Worm (Caenorhabditis elegans) whole organism, mixed stage, embryonic: ENCODE data around the gene clec-167.
A peak's percentile ranks its signal among the peaks of the same experiment; 100 is the strongest.

Source experiments
- M03D4.4 ChIP-seq: sonication (generic microtip); optimal IDR thresholded peaks from 2 replicates; lab custom pipeline; 2017; ENCODE audit warnings: mild to moderate bottlenecking, missing genetic modification characterization, missing compliant biosample characterization
- bed-3 ChIP-seq: fragments of 200-800 bp; sonication (Bioruptor generic); optimal IDR thresholded peaks from 3 replicates; lab custom pipeline; 2018; ENCODE audit warnings: mild to moderate bottlenecking, missing genetic modification characterization, moderate library complexity, missing compliant biosample characterization
- blmp-1 ChIP-seq: fragments of 150-350 bp; optimal IDR thresholded peaks from 2 replicates; lab custom pipeline; 2014; ENCODE audit warnings: missing biosample characterization, missing genetic modification characterization
- ceh-43 ChIP-seq: fragments of 200-800 bp; sonication (Bioruptor generic); optimal IDR thresholded peaks from 2 replicates; lab custom pipeline; 2018; ENCODE audit warnings: mild to moderate bottlenecking, missing genetic modification characterization, moderate library complexity, missing compliant biosample characterization
- ces-1 ChIP-seq: fragments of 150-350 bp; optimal IDR thresholded peaks from 2 replicates; lab custom pipeline; 2014; ENCODE audit warnings: missing biosample characterization, missing genetic modification reagents, missing genetic modification characterization
- cnd-1 ChIP-seq: fragments of 200-800 bp; sonication (Bioruptor generic); optimal IDR thresholded peaks from 2 replicates; lab custom pipeline; 2018; ENCODE audit warnings: mild to moderate bottlenecking, missing genetic modification characterization, missing compliant biosample characterization
- drap-1 ChIP-seq: fragments of 200-800 bp; sonication (Bioruptor generic); optimal IDR thresholded peaks from 3 replicates; lab custom pipeline; 2018; ENCODE audit warnings: mild to moderate bottlenecking, missing genetic modification characterization, missing compliant biosample characterization
- elt-1 ChIP-seq: sonication (generic microtip); optimal IDR thresholded peaks from 2 replicates; lab custom pipeline; 2017; ENCODE audit warnings: missing genetic modification characterization, mild to moderate bottlenecking, missing compliant biosample characterization, antibody characterized with exemption, moderate library complexity, borderline replicate concordance; ENCODE audit not compliant: insufficient read depth
- elt-3 ChIP-seq: fragments of 150-350 bp; optimal IDR thresholded peaks from 2 replicates; lab custom pipeline; 2014; ENCODE audit warnings: missing biosample characterization, missing genetic modification characterization
- flh-1 ChIP-seq: fragments of 200-800 bp; sonication (Bioruptor generic); optimal IDR thresholded peaks from 2 replicates; lab custom pipeline; 2018; ENCODE audit warnings: mild to moderate bottlenecking, missing genetic modification characterization, moderate library complexity, missing compliant biosample characterization
- ham-2 ChIP-seq: fragments of 200-800 bp; sonication (Bioruptor generic); optimal IDR thresholded peaks from 2 replicates; lab custom pipeline; 2018; ENCODE audit warnings: mild to moderate bottlenecking, missing genetic modification characterization, missing compliant biosample characterization
- hlh-1 ChIP-seq: fragments of 150-350 bp; optimal IDR thresholded peaks from 2 replicates; lab custom pipeline; 2014; ENCODE audit warnings: missing biosample characterization, missing genetic modification reagents, missing genetic modification characterization
- lin-13 ChIP-seq: fragments of 150-350 bp; optimal IDR thresholded peaks from 2 replicates; lab custom pipeline; 2014; ENCODE audit warnings: missing biosample characterization, missing genetic modification characterization
- lin-32 ChIP-seq: fragments of 200-800 bp; sonication (Bioruptor generic); optimal IDR thresholded peaks from 2 replicates; lab custom pipeline; 2018; ENCODE audit warnings: mild to moderate bottlenecking, missing genetic modification characterization, missing compliant biosample characterization
- mab-5 ChIP-seq: fragments of 150-350 bp; optimal IDR thresholded peaks from 2 replicates; lab custom pipeline; 2014; ENCODE audit warnings: missing biosample characterization, missing genetic modification characterization
- mep-1 ChIP-seq: fragments of 150-350 bp; optimal IDR thresholded peaks from 2 replicates; lab custom pipeline; 2017; ENCODE audit warnings: missing biosample characterization, missing genetic modification reagents, missing genetic modification characterization, inconsistent platforms
- mls-2 ChIP-seq: sonication (generic microtip); optimal IDR thresholded peaks from 2 replicates; lab custom pipeline; 2016; ENCODE audit warnings: mild to moderate bottlenecking, missing genetic modification characterization, moderate library complexity, missing compliant biosample characterization
- nhr-12 ChIP-seq: fragments of 150-350 bp; optimal IDR thresholded peaks from 2 replicates; lab custom pipeline; 2014; ENCODE audit warnings: missing biosample characterization, missing genetic modification characterization
- nhr-2 ChIP-seq: fragments of 150-350 bp; optimal IDR thresholded peaks from 2 replicates; lab custom pipeline; 2014; ENCODE audit warnings: missing biosample characterization, missing genetic modification characterization
- nhr-237 ChIP-seq: fragments of 150-350 bp; optimal IDR thresholded peaks from 2 replicates; lab custom pipeline; 2014; ENCODE audit warnings: missing biosample characterization, missing genetic modification characterization
- nhr-28 ChIP-seq: fragments of 150-350 bp; optimal IDR thresholded peaks from 2 replicates; lab custom pipeline; 2014; ENCODE audit warnings: missing biosample characterization, missing genetic modification characterization
- nhr-76 ChIP-seq: sonication (generic microtip); optimal IDR thresholded peaks from 2 replicates; lab custom pipeline; 2017; ENCODE audit warnings: missing biosample characterization, missing genetic modification characterization
- sem-2 ChIP-seq: fragments of 200-800 bp; sonication (Bioruptor generic); optimal IDR thresholded peaks from 2 replicates; lab custom pipeline; 2018; ENCODE audit warnings: mild to moderate bottlenecking, missing genetic modification characterization, missing compliant biosample characterization
- snpc-4 ChIP-seq: fragments of 150-350 bp; optimal IDR thresholded peaks from 2 replicates; lab custom pipeline; 2014; ENCODE audit warnings: missing biosample characterization, missing genetic modification characterization
- tbx-8 ChIP-seq: fragments of 200-800 bp; sonication (Bioruptor generic); optimal IDR thresholded peaks from 2 replicates; lab custom pipeline; 2018; ENCODE audit warnings: mild to moderate bottlenecking, missing genetic modification characterization, moderate library complexity, missing compliant biosample characterization
- unc-39 ChIP-seq: fragments of 150-350 bp; optimal IDR thresholded peaks from 2 replicates; lab custom pipeline; 2014; ENCODE audit warnings: missing biosample characterization, missing genetic modification characterization
- unc-62 ChIP-seq: fragments of 150-350 bp; optimal IDR thresholded peaks from 2 replicates; lab custom pipeline; 2014; ENCODE audit warnings: missing biosample characterization, missing genetic modification reagents, missing genetic modification characterization
- zip-8 ChIP-seq: fragments of 150-350 bp; optimal IDR thresholded peaks from 2 replicates; lab custom pipeline; 2014; ENCODE audit warnings: missing biosample characterization, missing genetic modification characterization
- ztf-11 ChIP-seq: fragments of 150-350 bp; optimal IDR thresholded peaks from 2 replicates; lab custom pipeline; 2014; ENCODE audit warnings: missing biosample characterization, missing genetic modification characterization

The clec-167 gene

DNA sequence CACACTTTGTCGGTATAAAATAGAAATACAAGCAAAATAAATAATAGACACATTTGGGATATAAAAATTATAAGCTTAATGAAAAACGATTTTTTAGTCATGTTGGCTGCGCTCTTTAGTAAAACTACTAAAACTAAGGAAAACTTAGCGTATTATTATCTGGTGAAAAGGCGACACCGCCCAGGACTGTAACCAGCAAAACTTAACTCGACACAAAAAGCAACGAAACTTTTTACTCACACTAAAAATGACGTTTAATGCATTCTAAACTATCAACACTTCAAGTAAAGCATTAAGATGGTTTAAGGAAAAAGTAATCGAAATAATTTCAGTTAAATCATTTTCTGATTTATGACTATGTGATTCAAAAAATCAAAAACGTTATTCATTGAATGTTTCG, at the start of gene clec-167:
clec-167 (minus strand) TSS at position 101 of the 400 bp plus-strand sequence.
- TF ChIP-seq nhr-28: no peak
- TF ChIP-seq sem-2 (GFP tag; lab: Kevin White, UChicago): no peak
- no peak for TF ChIP-seq ceh-43 (GFP tag; lab: Kevin White, UChicago)

ce11 chrIV:1298984-1299383, 43.5 kb upstream of the clec-167 start:
- no peak for TF ChIP-seq unc-39 (tag; lab: Kevin White, UChicago)
- TF ChIP-seq drap-1: no peak
- no peak for TF ChIP-seq nhr-237
- TF ChIP-seq M03D4.4 (tag; lab: Kevin White, UChicago): no peak
- TF ChIP-seq mls-2: no peak
- no peak for TF ChIP-seq mab-5 (tag; lab: Kevin White, UChicago)
- TF ChIP-seq, all 35 proteins: peak for 0

ce11 chrIV:1289327-1289726, 33.8 kb upstream of the clec-167 start, which contains the start of gene plst-1:
plst-1 (plus strand) TSS chrIV:1289627.
- no peak for TF ChIP-seq M03D4.4 (tag; lab: Kevin White, UChicago)
- TF ChIP-seq ceh-43 (GFP tag; lab: Kevin White, UChicago): no peak
- TF ChIP-seq elt-3 (tag; lab: Kevin White, UChicago): no peak
- no peak for TF ChIP-seq unc-62 (GFP tag; lab: Kevin White, UChicago)
- no peak for TF ChIP-seq hlh-1 (tag; lab: Kevin White, UChicago)
- no peak for TF ChIP-seq mab-5 (tag; lab: Kevin White, UChicago)
- no peak for TF ChIP-seq nhr-237
- no peak for TF ChIP-seq snpc-4 (tag; lab: Kevin White, UChicago)
- no peak for TF ChIP-seq mep-1 (tag; lab: Kevin White, UChicago)
- no peak for TF ChIP-seq ztf-11
- TF ChIP-seq tbx-8 (GFP tag; lab: Kevin White, UChicago): no peak
- TF ChIP-seq bed-3 (GFP tag; lab: Kevin White, UChicago): no peak
- no peak for TF ChIP-seq ham-2 (GFP tag; lab: Kevin White, UChicago)
- no peak for TF ChIP-seq zip-8
- TF ChIP-seq, all 35 proteins: peak for 0

DNA sequence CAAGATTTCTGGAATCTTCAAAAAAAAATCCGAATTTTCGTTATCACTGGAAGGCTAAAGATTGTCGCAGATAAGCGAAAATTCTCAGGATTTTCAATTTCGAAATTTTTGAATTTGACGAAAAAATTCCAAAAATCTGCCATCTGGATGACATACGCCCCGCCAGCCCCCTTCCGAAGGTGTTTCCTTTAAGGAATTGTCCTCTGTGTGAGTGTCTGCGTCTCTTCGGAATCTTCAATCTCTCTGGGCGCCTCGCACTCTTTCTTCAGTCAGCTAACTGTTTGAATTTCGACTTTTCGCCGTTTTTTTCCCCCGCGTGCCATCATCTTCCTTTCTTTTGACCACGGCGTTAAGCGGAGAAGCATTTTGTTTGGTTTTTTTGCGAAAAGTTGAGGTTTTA, 31.0 kb upstream of the clec-167 start:
- TF ChIP-seq ces-1 (GFP tag; lab: Kevin White, UChicago) (no peak), nhr-12 (tag; lab: Kevin White, UChicago) (no peak), drap-1 (no peak), nhr-2 (tag; lab: Kevin White, UChicago) (no peak), elt-1 (tag; lab: Kevin White, UChicago) (no peak), elt-3 (tag; lab: Kevin White, UChicago) (no peak), lin-32 (GFP tag; lab: Kevin White, UChicago) (no peak)

- TF ChIP-seq lin-32 (GFP tag; lab: Kevin White, UChicago): no peak
- no peak for TF ChIP-seq sem-2 (GFP tag; lab: Kevin White, UChicago)
- TF ChIP-seq nhr-76 (tag; lab: Kevin White, UChicago): no peak
- TF ChIP-seq elt-1 (tag; lab: Kevin White, UChicago): no peak
- TF ChIP-seq cnd-1 (tag; lab: Kevin White, UChicago): no peak
- TF ChIP-seq M03D4.4 (tag; lab: Kevin White, UChicago): no peak
- no peak for TF ChIP-seq lin-13 (tag; lab: Kevin White, UChicago)
- TF ChIP-seq unc-62 (GFP tag; lab: Kevin White, UChicago): no peak
- TF ChIP-seq nhr-28: no peak
- no peak for TF ChIP-seq snpc-4 (tag; lab: Kevin White, UChicago)
- TF ChIP-seq flh-1 (GFP tag; lab: Kevin White, UChicago): no peak
- no peak for TF ChIP-seq zip-8
- no peak for TF ChIP-seq bed-3 (GFP tag; lab: Kevin White, UChicago)
- TF ChIP-seq ceh-43 (GFP tag; lab: Kevin White, UChicago): no peak
- TF ChIP-seq blmp-1 (tag; lab: Kevin White, UChicago): no peak
- TF ChIP-seq unc-39 (tag; lab: Kevin White, UChicago): no peak
- no peak for TF ChIP-seq mab-5 (tag; lab: Kevin White, UChicago)
- TF ChIP-seq, all 35 proteins: peak for 0
These were observed 29.3 kb upstream of the clec-167 start for ce11 chrIV:1284877-1285276.

ce11 chrIV:1278945-1279344, 23.4 kb upstream of the clec-167 start:
- TF ChIP-seq hlh-1 (tag; lab: Kevin White, UChicago) (no peak), ces-1 (GFP tag; lab: Kevin White, UChicago) (peak; percentile 45), cnd-1 (tag; lab: Kevin White, UChicago) (peak; percentile 21)
